Fruit fly (Drosophila melanogaster): ENCODE measurements around the gene Herp.

DNA sequence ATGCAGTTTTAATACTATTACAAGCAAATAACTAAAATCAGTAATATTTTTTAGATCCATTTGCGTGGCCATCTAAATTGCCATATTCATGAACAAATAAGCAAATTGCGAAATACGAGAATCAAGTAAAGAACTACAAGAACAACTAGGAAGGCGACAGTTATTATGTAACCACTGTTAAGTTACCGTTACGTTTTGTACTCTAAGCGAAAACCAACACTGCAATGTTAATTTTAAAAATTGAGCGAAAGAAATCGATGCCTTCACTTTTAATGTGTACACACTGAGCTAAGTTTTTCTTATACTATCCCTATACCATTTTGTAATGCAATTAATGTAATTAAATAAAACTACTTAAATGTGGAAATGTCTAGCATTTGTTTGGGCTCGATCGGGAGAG lies 20.6 kb upstream of the Herp start:
- TF ChIP-seq ttk (GFP tag; IDR thresholded peaks at IDR 0.05) (no peak), pb (GFP tag; optimal IDR thresholded peaks at IDR 0.05) (no peak), bab2 (GFP tag; optimal IDR thresholded peaks at IDR 0.05) (no peak), slbo (GFP tag; IDR thresholded peaks at IDR 0.05) (no peak), Atf-2 (GFP tag; optimal IDR thresholded peaks at IDR 0.05) (no peak), NfI (GFP tag; optimal IDR thresholded peaks at IDR 0.05) (no peak), vnd (GFP tag; IDR thresholded peaks at IDR 0.05; ENCODE audit: partially characterized antibody) (no peak), CG18011 (GFP tag; optimal IDR thresholded peaks at IDR 0.05) (no peak), otp (GFP tag; IDR thresholded peaks at IDR 0.05) (no peak)
